Fruit fly (Drosophila melanogaster) whole organism, embryonic: Measurements from ENCODE around the gene dsf.

Experiments used
- CG10267 ChIP-seq: fragments of 200-800 bp; sonication (Bioruptor generic); optimal IDR thresholded peaks from 2 replicates; lab custom pipeline; 2018; ENCODE audit warnings: missing biosample characterization, mild to moderate bottlenecking, missing genetic modification characterization, moderate library complexity
- CG10366 ChIP-seq: fragments of 200-800 bp; sonication (Bioruptor generic); IDR thresholded peaks from 2 replicates; pipeline ENCODE4 v1.3.6; 2022; ENCODE audit warnings: missing biosample characterization, missing genetic modification characterization
- CG10565 ChIP-seq: fragments of 200-800 bp; sonication (Bioruptor generic); optimal IDR thresholded peaks from 3 replicates; lab custom pipeline; 2016; ENCODE audit warnings: missing biosample characterization, mild to moderate bottlenecking, missing genetic modification characterization
- CG11085 ChIP-seq: fragments of 200-800 bp; sonication (Bioruptor generic); IDR thresholded peaks from 2 replicates; pipeline ENCODE4 v1.3.6; 2022; ENCODE audit warnings: missing biosample characterization, missing genetic modification characterization
- CG12071 ChIP-seq: fragments of 200-800 bp; sonication (Bioruptor generic); optimal IDR thresholded peaks from 3 replicates; lab custom pipeline; 2018; ENCODE audit warnings: missing biosample characterization, mild to moderate bottlenecking, missing genetic modification characterization
- CG12236 ChIP-seq: fragments of 200-800 bp; sonication (Bioruptor generic); optimal IDR thresholded peaks from 2 replicates; lab custom pipeline; 2016; ENCODE audit warnings: missing biosample characterization, missing genetic modification characterization
- CG12299 ChIP-seq: fragments of 200-800 bp; sonication (Bioruptor generic); optimal IDR thresholded peaks from 2 replicates; lab custom pipeline; 2018; ENCODE audit warnings: missing biosample characterization, mild to moderate bottlenecking, missing genetic modification characterization
- CG1602 ChIP-seq: fragments of 200-800 bp; sonication (Bioruptor generic); optimal IDR thresholded peaks from 3 replicates; lab custom pipeline; 2016; ENCODE audit warnings: missing biosample characterization, missing genetic modification characterization
- CG16779 ChIP-seq: fragments of 200-800 bp; sonication (Bioruptor generic); IDR thresholded peaks from 2 replicates; pipeline ENCODE4 v1.3.6; 2022; ENCODE audit warnings: missing biosample characterization, missing genetic modification characterization
- CG17186 ChIP-seq: fragments of 200-800 bp; sonication (Bioruptor generic); optimal IDR thresholded peaks from 3 replicates; lab custom pipeline; 2017; ENCODE audit warnings: missing biosample characterization, missing genetic modification reagents, missing genetic modification characterization
- CG17829 ChIP-seq: fragments of 200-800 bp; optimal IDR thresholded peaks from 2 replicates; lab custom pipeline; 2019; ENCODE audit warnings: missing biosample characterization, mild to moderate bottlenecking, missing genetic modification characterization, moderate library complexity
- CG18262 ChIP-seq: fragments of 200-800 bp; optimal IDR thresholded peaks from 3 replicates; lab custom pipeline; 2019; ENCODE audit warnings: missing biosample characterization, mild to moderate bottlenecking, missing genetic modification characterization, moderate library complexity
- CG18619 ChIP-seq: fragments of 200-800 bp; sonication (Bioruptor generic); optimal IDR thresholded peaks from 3 replicates; lab custom pipeline; 2017; ENCODE audit warnings: missing biosample characterization, mild to moderate bottlenecking, missing genetic modification characterization
- CG31365 ChIP-seq: fragments of 200-800 bp; sonication (Bioruptor generic); optimal IDR thresholded peaks from 2 replicates; lab custom pipeline; 2018; ENCODE audit warnings: missing biosample characterization, mild to moderate bottlenecking, missing genetic modification characterization
- CG6654 ChIP-seq: fragments of 200-800 bp; sonication (Bioruptor generic); optimal IDR thresholded peaks from 2 replicates; lab custom pipeline; 2017; ENCODE audit warnings: missing biosample characterization, mild to moderate bottlenecking, missing genetic modification characterization
- CG8359 ChIP-seq: fragments of 200-800 bp; sonication (Bioruptor generic); optimal IDR thresholded peaks from 2 replicates; lab custom pipeline; 2017; ENCODE audit warnings: missing biosample characterization, mild to moderate bottlenecking, missing genetic modification characterization, borderline replicate concordance
- Chrac-16 ChIP-seq: fragments of 200-800 bp; sonication (Bioruptor generic); optimal IDR thresholded peaks from 3 replicates; lab custom pipeline; 2016; ENCODE audit warnings: missing biosample characterization, missing genetic modification characterization
- Dip3 ChIP-seq: fragments of 200-800 bp; sonication (Bioruptor generic); optimal IDR thresholded peaks from 3 replicates; lab custom pipeline; 2016; ENCODE audit warnings: missing biosample characterization, missing genetic modification characterization
- Dp ChIP-seq: fragments of 200-800 bp; sonication (Bioruptor generic); optimal IDR thresholded peaks from 2 replicates; lab custom pipeline; 2018; ENCODE audit warnings: missing biosample characterization, mild to moderate bottlenecking, missing genetic modification characterization, moderate library complexity
- E2f2 ChIP-seq: fragments of 200-800 bp; sonication (Bioruptor generic); IDR thresholded peaks from 2 replicates; pipeline ENCODE4 v1.3.6; 2022; ENCODE audit warnings: missing biosample characterization, missing genetic modification characterization
- Eip74EF ChIP-seq, 2 experiments: fragments of 200-800 bp in 1 of 2; fragments of >200 bp in 1 of 2; sonication (Bioruptor generic) in 1 of 2; optimal IDR thresholded peaks; 2 replicates each; lab custom pipeline; 2017 to 2019; ENCODE audit warnings: missing biosample characterization in 2 of 2, missing genetic modification characterization in 2 of 2, mild to moderate bottlenecking in 1 of 2, moderate library complexity in 1 of 2
- Hey ChIP-seq: fragments of 200-800 bp; sonication (Bioruptor generic); optimal IDR thresholded peaks from 3 replicates; lab custom pipeline; 2018; ENCODE audit warnings: missing biosample characterization, mild to moderate bottlenecking, missing genetic modification characterization
- Hmr ChIP-seq: fragments of 200-800 bp; sonication (Bioruptor generic); optimal IDR thresholded peaks from 3 replicates; lab custom pipeline; 2017; ENCODE audit warnings: mild to moderate bottlenecking, missing biosample characterization, missing genetic modification reagents, missing genetic modification characterization
- Hr3 ChIP-seq: fragments of 200-800 bp; sonication (Bioruptor generic); optimal IDR thresholded peaks from 3 replicates; lab custom pipeline; 2016; ENCODE audit warnings: missing biosample characterization, missing genetic modification characterization
- Lpt ChIP-seq: fragments of >200 bp; optimal IDR thresholded peaks from 2 replicates; lab custom pipeline; 2018; ENCODE audit warnings: missing biosample characterization, missing genetic modification characterization
- MTF-1 ChIP-seq: fragments of 200-800 bp; sonication (Bioruptor generic); optimal IDR thresholded peaks from 2 replicates; lab custom pipeline; 2018; ENCODE audit warnings: missing biosample characterization, mild to moderate bottlenecking, missing genetic modification characterization, borderline replicate concordance
- Mes4 ChIP-seq: fragments of 200-800 bp; sonication (Bioruptor generic); optimal IDR thresholded peaks from 2 replicates; lab custom pipeline; 2016; ENCODE audit warnings: missing biosample characterization, missing genetic modification characterization
- NfI ChIP-seq: fragments of 200-800 bp; sonication (Bioruptor generic); optimal IDR thresholded peaks from 3 replicates; lab custom pipeline; 2018; ENCODE audit warnings: missing biosample characterization, mild to moderate bottlenecking, missing genetic modification characterization, moderate library complexity
- Sox102F ChIP-seq: fragments of 200-800 bp; sonication (Bioruptor generic); optimal IDR thresholded peaks from 2 replicates; lab custom pipeline; 2018; ENCODE audit warnings: missing biosample characterization, mild to moderate bottlenecking, missing genetic modification characterization, moderate library complexity
- ac ChIP-seq: fragments of 200-800 bp; sonication (Bioruptor generic); optimal IDR thresholded peaks from 3 replicates; lab custom pipeline; 2017; ENCODE audit warnings: missing biosample characterization, mild to moderate bottlenecking, missing genetic modification characterization
- ase ChIP-seq: fragments of 200-800 bp; sonication (Bioruptor generic); IDR thresholded peaks from 3 replicates; pipeline ENCODE4 v1.3.6; 2022; ENCODE audit warnings: missing biosample characterization, missing genetic modification characterization
- bigmax ChIP-seq: fragments of 200-800 bp; sonication (Bioruptor generic); optimal IDR thresholded peaks from 2 replicates; lab custom pipeline; 2018; ENCODE audit warnings: missing biosample characterization, mild to moderate bottlenecking, missing genetic modification characterization
- bowl ChIP-seq: fragments of 200-800 bp; sonication (Bioruptor generic); IDR thresholded peaks from 2 replicates; pipeline ENCODE4 v1.3.6; 2022; ENCODE audit warnings: missing biosample characterization, missing genetic modification characterization
- bsh ChIP-seq, 2 experiments: fragments of 200-800 bp; sonication (Bioruptor generic); optimal IDR thresholded peaks; 2 replicates each; lab custom pipeline; 2017 to 2018; ENCODE audit warnings: mild to moderate bottlenecking in 2 of 2, missing biosample characterization in 2 of 2, missing genetic modification characterization in 2 of 2, moderate library complexity in 1 of 2
- chn ChIP-seq: fragments of 200-800 bp; sonication (Bioruptor generic); optimal IDR thresholded peaks from 2 replicates; lab custom pipeline; 2016; ENCODE audit warnings: missing biosample characterization, missing genetic modification characterization
- cwo ChIP-seq: fragments of 200-800 bp; sonication (Bioruptor generic); optimal IDR thresholded peaks from 3 replicates; lab custom pipeline; 2017; ENCODE audit warnings: missing biosample characterization, missing genetic modification characterization, mild to moderate bottlenecking, moderate library complexity, missing genetic modification reagents
- dan ChIP-seq: fragments of 200-800 bp; sonication (Bioruptor generic); IDR thresholded peaks from 2 replicates; pipeline ENCODE4 v1.3.6; 2022; ENCODE audit warnings: missing biosample characterization, missing genetic modification characterization
- eyg ChIP-seq: fragments of 200-800 bp; sonication (Bioruptor generic); optimal IDR thresholded peaks from 3 replicates; lab custom pipeline; 2016; ENCODE audit warnings: missing biosample characterization, missing genetic modification characterization
- hbn ChIP-seq: fragments of 200-800 bp; sonication (Bioruptor generic); IDR thresholded peaks from 2 replicates; pipeline ENCODE4 v1.3.6; 2022; ENCODE audit warnings: missing biosample characterization, missing genetic modification characterization; ENCODE audit not compliant: partially characterized antibody
- nerfin-1 ChIP-seq: fragments of 200-800 bp; sonication (Bioruptor generic); optimal IDR thresholded peaks from 3 replicates; lab custom pipeline; 2019; ENCODE audit warnings: missing biosample characterization, mild to moderate bottlenecking, missing genetic modification characterization, moderate library complexity
- nom ChIP-seq: fragments of 200-800 bp; sonication (Bioruptor generic); optimal IDR thresholded peaks from 2 replicates; lab custom pipeline; 2017; ENCODE audit warnings: missing biosample characterization, missing genetic modification characterization, mild to moderate bottlenecking, moderate library complexity, missing genetic modification reagents
- psq ChIP-seq: fragments of 200-800 bp; sonication (Bioruptor generic); optimal IDR thresholded peaks from 2 replicates; lab custom pipeline; 2017; ENCODE audit warnings: missing biosample characterization, missing genetic modification characterization
- ro ChIP-seq: fragments of 200-800 bp; sonication (Bioruptor generic); IDR thresholded peaks from 2 replicates; pipeline ENCODE4 v1.3.6; 2022; ENCODE audit warnings: missing biosample characterization, missing genetic modification characterization
- sr ChIP-seq: fragments of 200-800 bp; sonication (Bioruptor generic); IDR thresholded peaks from 3 replicates; pipeline ENCODE4 v1.3.6; 2022; ENCODE audit warnings: missing biosample characterization, missing genetic modification characterization
- stc ChIP-seq: fragments of 200-800 bp; sonication (Bioruptor generic); IDR thresholded peaks from 2 replicates; pipeline ENCODE4 v1.3.6; 2022; ENCODE audit warnings: missing biosample characterization, missing genetic modification characterization
- tin ChIP-seq: fragments of 200-800 bp; sonication (Bioruptor generic); optimal IDR thresholded peaks from 3 replicates; lab custom pipeline; 2016; ENCODE audit warnings: missing biosample characterization, missing genetic modification characterization
- trem ChIP-seq: fragments of 200-800 bp; optimal IDR thresholded peaks from 3 replicates; lab custom pipeline; 2019; ENCODE audit warnings: missing biosample characterization, mild to moderate bottlenecking, missing genetic modification characterization, moderate library complexity
- tx ChIP-seq: fragments of 200-800 bp; sonication (Bioruptor generic); optimal IDR thresholded peaks from 2 replicates; lab custom pipeline; 2016; ENCODE audit warnings: missing biosample characterization, missing genetic modification characterization
- unpg ChIP-seq: fragments of 200-800 bp; sonication (Bioruptor generic); optimal IDR thresholded peaks from 3 replicates; lab custom pipeline; 2018; ENCODE audit warnings: missing biosample characterization, mild to moderate bottlenecking, missing genetic modification characterization, moderate library complexity
- z ChIP-seq: fragments of 200-800 bp; sonication (Bioruptor generic); IDR thresholded peaks from 3 replicates; pipeline ENCODE4 v1.3.6; 2022; ENCODE audit warnings: missing biosample characterization, missing genetic modification characterization

The dsf gene

DNA sequence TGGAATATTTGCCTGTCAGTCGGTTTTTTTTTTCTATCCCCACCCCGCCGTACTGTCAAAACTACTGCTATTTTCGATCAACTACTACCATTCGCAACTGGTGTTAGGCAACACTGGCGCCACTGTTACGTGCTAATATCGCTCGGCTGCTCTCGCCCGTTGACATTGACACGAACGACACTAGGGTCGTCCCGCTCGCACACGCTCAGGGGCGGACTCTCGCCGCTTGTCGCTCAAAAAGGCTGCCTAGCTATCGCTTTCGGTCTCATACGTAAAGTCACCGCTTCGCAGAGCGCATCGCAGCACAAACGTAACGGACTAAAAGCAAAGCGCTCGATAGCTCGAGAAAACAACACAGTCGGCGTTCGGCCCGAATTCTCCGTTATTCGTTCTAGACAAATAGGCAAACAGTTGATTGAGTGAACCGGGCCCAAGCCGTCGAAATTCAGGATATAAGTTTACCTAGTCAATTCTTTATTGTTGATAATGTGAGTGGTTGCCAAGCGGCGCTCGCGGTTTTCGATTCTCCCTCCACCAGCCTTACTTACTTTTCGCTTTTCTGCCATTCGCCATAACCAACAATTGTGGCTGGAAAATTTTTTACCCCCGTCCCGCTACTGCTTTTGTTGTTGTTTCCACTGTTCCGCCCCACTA is 56.7 kb downstream of the dsf start (continued):
- TF ChIP-seq ac (GFP tag; lab: Kevin White, UChicago) = peak; percentile 29
- peak; percentile 49 for TF ChIP-seq eyg
- TF ChIP-seq CG10565 (GFP tag; lab: Kevin White, UChicago) = no peak
- TF ChIP-seq Dip3 (GFP tag; lab: Kevin White, UChicago) = peak; percentile 69
- TF ChIP-seq ro (GFP tag; lab: Robert Waterston, UW) = no peak
- no peak for TF ChIP-seq CG11085
- TF ChIP-seq Sox102F (GFP tag; lab: Kevin White, UChicago) = no peak
- TF ChIP-seq hbn (GFP tag; lab: Robert Waterston, UW) = no peak
- TF ChIP-seq CG31365 = no peak
- TF ChIP-seq CG12299 (tag; lab: Kevin White, UChicago) = no peak
- no peak for TF ChIP-seq CG12236 (GFP tag; lab: Kevin White, UChicago)
- TF ChIP-seq CG10366 = no peak
- no peak for TF ChIP-seq ase
- TF ChIP-seq chn = peak; percentile 38
- peak; percentile 11 for TF ChIP-seq CG18262 (tag; lab: Kevin White, UChicago)
- TF ChIP-seq Hr3 (GFP tag; lab: Kevin White, UChicago) = no peak
- peak; percentile 26 for TF ChIP-seq CG18619 (GFP tag; lab: Kevin White, UChicago)
- no peak for TF ChIP-seq stc (GFP tag; lab: Robert Waterston, UW)
- TF ChIP-seq E2f2 (GFP tag; lab: Robert Waterston, UW) = no peak
- peak in 1 of 2 experiments; percentile 41 for TF ChIP-seq Eip74EF (GFP tag; optimal IDR thresholded peaks at IDR 0.05; lab: Kevin White, UChicago)
- TF ChIP-seq Chrac-16 (GFP tag; lab: Kevin White, UChicago) = no peak
- TF ChIP-seq trem (tag; lab: Kevin White, UChicago) = peak; percentile 27
- no peak for TF ChIP-seq CG8359
- TF ChIP-seq unpg = peak; percentile 19
- no peak for TF ChIP-seq cwo (GFP tag; lab: Kevin White, UChicago)
- no peak for TF ChIP-seq MTF-1
- peak; percentile 53 for TF ChIP-seq Hmr (GFP tag; lab: Kevin White, UChicago)
- TF ChIP-seq psq (GFP tag; lab: Kevin White, UChicago) = no peak
- peak; percentile 15 for TF ChIP-seq Hey (tag; lab: Kevin White, UChicago)
- TF ChIP-seq dan (GFP tag; lab: Robert Waterston, UW) = no peak
- peak; percentile 44 for TF ChIP-seq nerfin-1 (tag; lab: Kevin White, UChicago)
- TF ChIP-seq tx (GFP tag; lab: Kevin White, UChicago) = peak; percentile 4
- peak; percentile 23 for TF ChIP-seq Mes4 (GFP tag; lab: Kevin White, UChicago)
- peak; percentile 2 for TF ChIP-seq CG1602 (GFP tag; lab: Kevin White, UChicago)
- peak in 1 of 2 experiments; percentile 8 for TF ChIP-seq bsh (GFP tag; optimal IDR thresholded peaks at IDR 0.05; lab: Kevin White, UChicago)
- no peak for TF ChIP-seq Lpt (GFP tag; lab: Kevin White, UChicago)
- TF ChIP-seq CG12071 (GFP tag; lab: Kevin White, UChicago) = peak; percentile 45
- no peak for TF ChIP-seq nom (GFP tag; lab: Kevin White, UChicago)
- no peak for TF ChIP-seq CG6654 (GFP tag; lab: Kevin White, UChicago)
- TF ChIP-seq tin = peak; percentile 32
- TF ChIP-seq CG10267 = peak; percentile 88
- TF ChIP-seq bowl (GFP tag; lab: Robert Waterston, UW) = no peak
- peak; percentile 55 for TF ChIP-seq bigmax (GFP tag; lab: Kevin White, UChicago)
- TF ChIP-seq sr (GFP tag; lab: Robert Waterston, UW) = no peak
- TF ChIP-seq CG17186 (GFP tag; lab: Kevin White, UChicago) = peak; percentile 16
- TF ChIP-seq z = no peak
- peak; percentile 52 for TF ChIP-seq CG17829
- TF ChIP-seq NfI (GFP tag; lab: Kevin White, UChicago) = peak; percentile 30
- no peak for TF ChIP-seq Dp
- no peak for TF ChIP-seq CG16779
